Worm (Caenorhabditis elegans) whole organism, young adult: Measurements from ENCODE around the gene T02H6.9.

ENCODE experiments used
- B0019.2 ChIP-seq: fragments of 200-800 bp; sonication (Bioruptor generic); conservative IDR thresholded peaks from 2 replicates; pipeline ENCODE4 v1.3.6; 2022; ENCODE audit warnings: missing genetic modification reagents, missing genetic modification characterization, missing compliant biosample characterization
- B0336.3 ChIP-seq: fragments of 200-800 bp; sonication (Bioruptor generic); IDR thresholded peaks from 2 replicates; pipeline ENCODE4 v1.3.6; 2022; ENCODE audit warnings: missing genetic modification characterization, missing compliant biosample characterization
- F23B12.7 ChIP-seq: sonication (generic microtip); optimal IDR thresholded peaks from 2 replicates; lab custom pipeline; 2017; ENCODE audit warnings: missing genetic modification characterization, mild to moderate bottlenecking, missing compliant biosample characterization, antibody characterized with exemption, moderate library complexity; ENCODE audit not compliant: insufficient read depth
- F57C9.4 ChIP-seq: sonication (generic microtip); optimal IDR thresholded peaks from 2 replicates; lab custom pipeline; 2017; ENCODE audit warnings: mild to moderate bottlenecking, missing genetic modification characterization, missing compliant biosample characterization
- Y53G8AR.9 ChIP-seq: fragments of 200-800 bp; sonication (Bioruptor generic); conservative IDR thresholded peaks from 2 replicates; pipeline ENCODE4 v1.3.6; 2022; ENCODE audit warnings: missing genetic modification reagents, missing genetic modification characterization, missing compliant biosample characterization
- Y67H2A.10 ChIP-seq: fragments of 200-800 bp; sonication (Bioruptor generic); conservative IDR thresholded peaks from 2 replicates; pipeline ENCODE4 v1.3.6; 2022; ENCODE audit warnings: missing genetic modification reagents, missing genetic modification characterization, missing compliant biosample characterization
- akir-1 ChIP-seq: fragments of 200-800 bp; sonication (Bioruptor generic); optimal IDR thresholded peaks from 2 replicates; lab custom pipeline; 2018; ENCODE audit warnings: mild to moderate bottlenecking, missing genetic modification characterization, moderate library complexity, missing compliant biosample characterization
- aptf-2 ChIP-seq: fragments of 200-800 bp; sonication (Bioruptor generic); conservative IDR thresholded peaks from 2 replicates; pipeline ENCODE4 v1.3.6; 2022; ENCODE audit warnings: missing genetic modification reagents, missing genetic modification characterization, missing compliant biosample characterization
- aptf-3 ChIP-seq: fragments of 200-800 bp; sonication (Bioruptor generic); IDR thresholded peaks from 2 replicates; pipeline ENCODE4 v1.3.6; 2022; ENCODE audit warnings: missing genetic modification characterization, missing compliant biosample characterization
- attf-5 ChIP-seq: fragments of 200-800 bp; sonication (Bioruptor generic); optimal IDR thresholded peaks from 2 replicates; lab custom pipeline; 2018; ENCODE audit warnings: mild to moderate bottlenecking, missing genetic modification characterization, missing compliant biosample characterization
- attf-6 ChIP-seq: fragments of 200-800 bp; sonication (Bioruptor generic); IDR thresholded peaks from 2 replicates; pipeline ENCODE4 v1.3.6; 2022; ENCODE audit warnings: missing genetic modification reagents, missing genetic modification characterization, missing compliant biosample characterization
- ceh-40 ChIP-seq: fragments of 200-800 bp; sonication (Bioruptor generic); IDR thresholded peaks from 2 replicates; pipeline ENCODE4 v1.3.6; 2022; ENCODE audit warnings: missing genetic modification characterization, missing compliant biosample characterization
- ceh-58 ChIP-seq: fragments of 200-800 bp; sonication (Bioruptor generic); IDR thresholded peaks from 2 replicates; pipeline ENCODE4 v1.3.6; 2022; ENCODE audit warnings: missing genetic modification characterization, missing compliant biosample characterization
- dpl-1 ChIP-seq: fragments of 150-350 bp; optimal IDR thresholded peaks from 2 replicates; lab custom pipeline; 2014; ENCODE audit warnings: missing biosample characterization, missing genetic modification reagents, missing genetic modification characterization
- egl-44 ChIP-seq: fragments of 200-800 bp; sonication (Bioruptor generic); IDR thresholded peaks from 2 replicates; pipeline ENCODE4 v1.3.6; 2022; ENCODE audit warnings: missing genetic modification reagents, missing genetic modification characterization, missing compliant biosample characterization
- egrh-3 ChIP-seq: fragments of 200-800 bp; sonication (Bioruptor generic); IDR thresholded peaks from 2 replicates; pipeline ENCODE4 v1.3.6; 2022; ENCODE audit warnings: missing genetic modification reagents, missing genetic modification characterization, missing compliant biosample characterization
- ekl-4 ChIP-seq: fragments of 200-800 bp; sonication (Bioruptor generic); IDR thresholded peaks from 2 replicates; pipeline ENCODE4 v1.3.6; 2022; ENCODE audit warnings: missing genetic modification reagents, missing genetic modification characterization, missing compliant biosample characterization
- lag-1 ChIP-seq: fragments of 200-800 bp; sonication (Bioruptor generic); IDR thresholded peaks from 2 replicates; pipeline ENCODE4 v1.3.6; 2022; ENCODE audit warnings: missing genetic modification reagents, missing genetic modification characterization, missing compliant biosample characterization
- let-607 ChIP-seq, 2 experiments: fragments of 200-800 bp in 1 of 2; sonication (Bioruptor generic) in 1 of 2; sonication (generic microtip) in 1 of 2; optimal IDR thresholded peaks; 2 replicates each; lab custom pipeline; 2016 to 2018; ENCODE audit warnings: mild to moderate bottlenecking in 2 of 2, missing compliant biosample characterization in 2 of 2, missing genetic modification characterization in 2 of 2, moderate library complexity in 2 of 2, missing genotype in 1 of 2
- lin-40 ChIP-seq: sonication (generic microtip); optimal IDR thresholded peaks from 2 replicates; lab custom pipeline; 2016; ENCODE audit warnings: missing genetic modification characterization, mild to moderate bottlenecking, missing compliant biosample characterization, missing genotype, missing genetic modification reagents
- lir-1 ChIP-seq: fragments of 200-800 bp; sonication (Bioruptor generic); conservative IDR thresholded peaks from 2 replicates; pipeline ENCODE4 v1.3.6; 2022; ENCODE audit warnings: missing genetic modification reagents, missing genetic modification characterization, missing compliant biosample characterization
- lsl-1 ChIP-seq: fragments of 200-800 bp; sonication (Bioruptor generic); optimal IDR thresholded peaks from 2 replicates; lab custom pipeline; 2018; ENCODE audit warnings: mild to moderate bottlenecking, missing genetic modification characterization, moderate library complexity, missing compliant biosample characterization
- lsy-27 ChIP-seq: sonication (generic microtip); optimal IDR thresholded peaks from 2 replicates; lab custom pipeline; 2017; ENCODE audit warnings: missing genetic modification characterization, mild to moderate bottlenecking, missing compliant biosample characterization, antibody characterized with exemption, missing genotype, borderline replicate concordance; ENCODE audit not compliant: insufficient read depth
- madf-10 ChIP-seq: sonication (generic microtip); optimal IDR thresholded peaks from 2 replicates; lab custom pipeline; 2016; ENCODE audit warnings: mild to moderate bottlenecking, missing genetic modification characterization, missing compliant biosample characterization
- madf-3 ChIP-seq: fragments of 200-800 bp; sonication (Bioruptor generic); IDR thresholded peaks from 2 replicates; pipeline ENCODE4 v1.3.6; 2022; ENCODE audit warnings: missing genetic modification reagents, missing genetic modification characterization, missing compliant biosample characterization
- madf-6 ChIP-seq: fragments of 200-800 bp; sonication (Bioruptor generic); IDR thresholded peaks from 2 replicates; pipeline ENCODE4 v1.3.6; 2022; ENCODE audit warnings: missing genetic modification reagents, missing genetic modification characterization, missing compliant biosample characterization
- mcd-1 ChIP-seq: fragments of 200-800 bp; sonication (Bioruptor generic); IDR thresholded peaks from 2 replicates; pipeline ENCODE4 v1.3.6; 2022; ENCODE audit warnings: missing genetic modification reagents, missing genetic modification characterization, missing compliant biosample characterization
- nfya-1 ChIP-seq: sonication (generic microtip); optimal IDR thresholded peaks from 2 replicates; lab custom pipeline; 2017; ENCODE audit warnings: antibody characterized with exemption, missing compliant biosample characterization, missing genetic modification characterization, borderline replicate concordance; ENCODE audit not compliant: insufficient read depth
- nfyb-1 ChIP-seq: fragments of 200-800 bp; sonication (Bioruptor generic); IDR thresholded peaks from 2 replicates; pipeline ENCODE4 v1.3.6; 2022; ENCODE audit warnings: missing genetic modification reagents, missing genetic modification characterization, missing compliant biosample characterization
- nhr-90 ChIP-seq: sonication (generic microtip); optimal IDR thresholded peaks from 2 replicates; lab custom pipeline; 2016; ENCODE audit warnings: missing genotype, mild to moderate bottlenecking, missing genetic modification characterization, missing compliant biosample characterization
- pbrm-1 ChIP-seq: fragments of 200-800 bp; sonication (Bioruptor generic); IDR thresholded peaks from 2 replicates; pipeline ENCODE4 v1.3.6; 2022; ENCODE audit warnings: missing genetic modification reagents, missing genetic modification characterization, missing compliant biosample characterization
- rec-8 ChIP-seq, 2 experiments: sonication (generic microtip); optimal IDR thresholded peaks; 2 replicates each; lab custom pipeline; 2016; ENCODE audit warnings: mild to moderate bottlenecking in 2 of 2, missing genetic modification characterization in 2 of 2, missing genetic modification reagents in 2 of 2, missing genotype in 2 of 2, missing biosample characterization in 1 of 2, missing compliant biosample characterization in 1 of 2, moderate library complexity in 1 of 2
- snpc-1.1 ChIP-seq: sonication (generic microtip); optimal IDR thresholded peaks from 2 replicates; lab custom pipeline; 2017; ENCODE audit warnings: missing genetic modification characterization, mild to moderate bottlenecking, missing compliant biosample characterization, antibody characterized with exemption, moderate library complexity, missing genotype, missing genetic modification reagents; ENCODE audit not compliant: insufficient read depth
- snpc-4 ChIP-seq, 5 experiments: fragments of 150-350 bp in 1 of 5; sonication (generic microtip) in 4 of 5; optimal IDR thresholded peaks; 2 replicates each; lab custom pipeline; 2014 to 2018; ENCODE audit warnings: missing genetic modification characterization in 5 of 5, missing biosample characterization in 3 of 5, antibody characterized with exemption in 2 of 5, mild to moderate bottlenecking in 2 of 5, missing compliant biosample characterization in 2 of 5, missing genotype in 2 of 5, moderate library complexity in 2 of 5, missing genetic modification reagents in 1 of 5
- tlf-1 ChIP-seq: fragments of 200-800 bp; sonication (Bioruptor generic); optimal IDR thresholded peaks from 2 replicates; lab custom pipeline; 2018; ENCODE audit warnings: mild to moderate bottlenecking, missing genetic modification characterization, missing compliant biosample characterization
- unc-130 ChIP-seq: sonication (generic microtip); optimal IDR thresholded peaks from 2 replicates; lab custom pipeline; 2016; ENCODE audit warnings: missing genetic modification reagents, missing genetic modification characterization, missing compliant biosample characterization
- unc-62 ChIP-seq: fragments of 150-350 bp; optimal IDR thresholded peaks from 2 replicates; lab custom pipeline; 2014; ENCODE audit warnings: missing biosample characterization, missing genetic modification reagents, missing genetic modification characterization
- zfh-2 ChIP-seq: fragments of 200-800 bp; sonication (Bioruptor generic); conservative IDR thresholded peaks from 2 replicates; pipeline ENCODE4 v1.3.6; 2022; ENCODE audit warnings: missing genetic modification reagents, missing genetic modification characterization, missing compliant biosample characterization
- zim-3 ChIP-seq: sonication (generic microtip); optimal IDR thresholded peaks from 2 replicates; lab custom pipeline; 2017; ENCODE audit warnings: mild to moderate bottlenecking, missing genetic modification characterization, moderate library complexity, missing compliant biosample characterization
- ztf-18 ChIP-seq: sonication (generic microtip); optimal IDR thresholded peaks from 2 replicates; lab custom pipeline; 2016; ENCODE audit warnings: missing genotype, mild to moderate bottlenecking, missing genetic modification characterization, missing compliant biosample characterization
- ztf-22 ChIP-seq: fragments of 200-800 bp; sonication (Bioruptor generic); optimal IDR thresholded peaks from 2 replicates; lab custom pipeline; 2018; ENCODE audit warnings: mild to moderate bottlenecking, missing genetic modification characterization, moderate library complexity, missing compliant biosample characterization
- ztf-28 ChIP-seq: fragments of 200-800 bp; sonication (Bioruptor generic); IDR thresholded peaks from 2 replicates; pipeline ENCODE4 v1.3.6; 2022; ENCODE audit warnings: missing genetic modification reagents, missing genetic modification characterization, missing compliant biosample characterization
- ztf-6 ChIP-seq: fragments of 200-800 bp; sonication (Bioruptor generic); IDR thresholded peaks from 2 replicates; pipeline ENCODE4 v1.3.6; 2022; ENCODE audit warnings: missing genetic modification reagents, missing genetic modification characterization, missing compliant biosample characterization

Gene T02H6.9

ce11 chrII:639467-639866, 39.2 kb upstream of the T02H6.9 start, which contains the start of gene K07E8.6 (continued):
- TF ChIP-seq madf-10 (tag; lab: Kevin White, UChicago) = no peak
- no peak for TF ChIP-seq ceh-40 (GFP tag; lab: Robert Waterston, UW)
- TF ChIP-seq B0019.2 (GFP tag; lab: Robert Waterston, UW) = no peak
- TF ChIP-seq egl-44 (GFP tag; lab: Robert Waterston, UW) = no peak
- TF ChIP-seq ztf-6 = no peak
- no peak for TF ChIP-seq dpl-1 (GFP tag; lab: Kevin White, UChicago)

DNA sequence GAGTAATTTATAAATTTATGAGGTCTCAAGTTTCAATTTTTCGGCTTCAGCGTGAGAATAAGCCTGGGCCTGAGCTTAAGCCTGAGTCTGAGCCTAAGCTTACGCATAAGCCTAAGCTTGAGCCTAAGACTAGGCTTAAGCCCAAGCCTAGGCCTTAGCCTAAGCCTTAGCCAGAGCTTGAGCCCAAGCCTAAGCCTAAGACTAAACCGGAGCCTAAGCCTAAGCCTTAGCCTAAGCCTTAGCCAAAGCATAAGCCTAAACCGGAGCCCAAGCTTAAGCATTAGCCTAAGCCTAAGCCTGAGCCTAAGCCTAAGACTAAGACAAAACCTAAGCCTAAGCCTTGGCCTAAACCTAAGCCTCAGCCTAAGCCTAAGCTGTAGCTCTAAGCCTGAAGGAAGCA, 34.9 kb upstream of the T02H6.9 start:
- TF ChIP-seq ceh-40 (GFP tag; lab: Robert Waterston, UW) = no peak
- no peak for TF ChIP-seq lag-1
- no peak for TF ChIP-seq akir-1
- TF ChIP-seq egrh-3 (GFP tag; lab: Robert Waterston, UW) = no peak
- no peak for TF ChIP-seq attf-6 (GFP tag; lab: Robert Waterston, UW)
- TF ChIP-seq snpc-4 (GFP tag; optimal IDR thresholded peaks at IDR 0.05; lab: Kevin White, UChicago) = no peak
- TF ChIP-seq snpc-4 (tag; optimal IDR thresholded peaks at IDR 0.05; lab: Kevin White, UChicago) = no peak
- TF ChIP-seq B0019.2 (GFP tag; lab: Robert Waterston, UW) = no peak
- TF ChIP-seq Y67H2A.10 (GFP tag; lab: Robert Waterston, UW) = no peak
- no peak for TF ChIP-seq mcd-1 (GFP tag; lab: Robert Waterston, UW)
- TF ChIP-seq nhr-90 = no peak
- TF ChIP-seq pbrm-1 (GFP tag; lab: Robert Waterston, UW) = no peak
- TF ChIP-seq unc-130 = no peak
- no peak for TF ChIP-seq F57C9.4 (tag; lab: Kevin White, UChicago)
- no peak for TF ChIP-seq Y53G8AR.9 (GFP tag; lab: Robert Waterston, UW)
- TF ChIP-seq ekl-4 (GFP tag; lab: Robert Waterston, UW) = no peak

DNA sequence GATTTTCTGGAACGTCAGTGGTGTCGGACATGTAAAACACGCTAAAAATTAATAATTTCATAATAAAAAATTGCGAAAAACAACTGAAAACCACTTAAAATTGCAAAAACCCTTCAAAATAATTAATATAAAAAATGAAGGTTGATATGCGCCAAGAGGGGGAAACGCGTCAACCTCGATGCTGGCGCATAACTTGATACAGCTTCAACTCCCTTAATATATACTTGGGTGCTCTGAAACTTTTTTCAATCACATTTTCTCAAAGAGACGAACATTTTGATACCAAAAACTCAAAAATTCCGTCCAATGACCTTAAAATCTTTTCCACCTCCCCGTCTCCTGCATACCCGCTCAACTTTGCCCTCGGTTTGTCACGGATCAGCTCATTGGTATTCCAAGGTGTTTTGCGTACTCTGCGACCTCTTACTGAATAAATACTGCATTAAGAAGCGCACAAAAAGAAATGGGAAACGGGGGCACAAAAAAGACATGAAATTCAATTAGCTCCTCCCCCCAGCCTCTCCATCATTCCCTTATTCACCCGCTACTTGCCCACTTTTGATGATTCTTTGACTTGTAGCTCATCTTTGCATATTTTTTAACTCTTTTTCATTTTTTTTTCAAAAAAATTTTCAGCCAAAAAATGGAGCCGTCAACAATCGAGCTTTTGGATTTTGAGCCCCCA, 28.2 kb upstream of the T02H6.9 start, which contains the start of the genes K07E8.7 and frpr-14:
K07E8.7 (minus strand) TSS at position 47 of the 685 bp plus-strand sequence.
frpr-14 (plus strand) TSS at position 635 of the 685 bp plus-strand sequence.
- TF ChIP-seq zfh-2 (GFP tag; lab: Robert Waterston, UW) (no peak), lsl-1 (GFP tag; lab: Kevin White, UChicago) (peak; percentile 4), let-607 (tag; optimal IDR thresholded peaks at IDR 0.05; lab: Kevin White, UChicago) (no peak), attf-6 (GFP tag; lab: Robert Waterston, UW) (no peak), attf-5 (GFP tag; lab: Kevin White, UChicago) (no peak), madf-6 (GFP tag; lab: Robert Waterston, UW) (no peak), rec-8 (tag; optimal IDR thresholded peaks at IDR 0.05; lab: Kevin White, UChicago) (no peak), lin-40 (tag; lab: Kevin White, UChicago) (no peak), snpc-1.1 (tag; lab: Kevin White, UChicago) (no peak), egrh-3 (GFP tag; lab: Robert Waterston, UW) (no peak), ztf-18 (peak; percentile 92), aptf-2 (GFP tag; lab: Robert Waterston, UW) (no peak), ztf-22 (GFP tag; lab: Kevin White, UChicago) (no peak), nfya-1 (tag; lab: Kevin White, UChicago) (no peak), zim-3 (tag; lab: Kevin White, UChicago) (no peak), F23B12.7 (tag; lab: Kevin White, UChicago) (peak; percentile 33), madf-3 (GFP tag; lab: Robert Waterston, UW) (no peak), lsy-27 (tag; lab: Kevin White, UChicago) (no peak), tlf-1 (GFP tag; lab: Kevin White, UChicago) (no peak), ceh-40 (GFP tag; lab: Robert Waterston, UW) (no peak), ztf-28 (GFP tag; lab: Robert Waterston, UW) (no peak), ceh-58 (no peak), nfyb-1 (no peak), aptf-3 (GFP tag; lab: Robert Waterston, UW) (no peak), B0336.3 (GFP tag; lab: Robert Waterston, UW) (no peak), unc-62 (no peak), lir-1 (GFP tag; lab: Robert Waterston, UW) (no peak)
